Worm (Caenorhabditis elegans): Measurements from ENCODE around the gene coq-6.
A peak's percentile ranks its signal among the peaks of the same experiment; 100 is the strongest.

coq-6 gene

ce11 chrV:9343629-9344624 is 7.4 kb downstream of the coq-6 start, which contains the start of gene tos-1 (continued):
- TF ChIP-seq lin-26 (GFP tag; IDR thresholded peaks at IDR 0.05) (peak; percentile 74; the same call in 1 of the 2 replicates), B0035.1 (tag; optimal IDR thresholded peaks at IDR 0.05) (peak; percentile 91), nfya-1 (tag; optimal IDR thresholded peaks at IDR 0.05; ENCODE audit: borderline replicate concordance, insufficient read depth) (no peak), F52B5.7 (tag; optimal IDR thresholded peaks at IDR 0.05) (peak; percentile 81), F49E8.2 (tag; optimal IDR thresholded peaks at IDR 0.05; ENCODE audit: insufficient read depth) (peak; percentile 27), lag-1 (GFP tag; IDR thresholded peaks at IDR 0.05) (no peak), unc-62 (GFP tag; optimal IDR thresholded peaks at IDR 0.05) (peak; percentile 59), pbrm-1 (GFP tag; IDR thresholded peaks at IDR 0.05) (peak; percentile 98), zfh-2 (GFP tag; conservative IDR thresholded peaks at IDR 0.05) (no peak; the same call in 1 of the 2 replicates), rcor-1 (GFP tag; IDR thresholded peaks at IDR 0.05) (peak; percentile 81), aptf-3 (GFP tag; IDR thresholded peaks at IDR 0.05) (no peak), dox-1 (GFP tag; IDR thresholded peaks at IDR 0.05) (peak; percentile 95), nhr-27 (tag; optimal IDR thresholded peaks at IDR 0.05) (peak; percentile 82), Y53F4B.3 (GFP tag; IDR thresholded peaks at IDR 0.05) (peak; percentile 7; the same call in 1 of the 2 replicates), C06A6.2 (GFP tag; conservative IDR thresholded peaks at IDR 0.05) (peak; percentile 95), lsl-1 (GFP tag; optimal IDR thresholded peaks at IDR 0.05) (peak; percentile 52), cebp-1 (GFP tag; IDR thresholded peaks at IDR 0.05) (peak; percentile 91), cebp-1 (tag; optimal IDR thresholded peaks at IDR 0.05) (peak; percentile 98), rpc-1 (optimal IDR thresholded peaks at IDR 0.05) (no peak), rpc-1 (tag; optimal IDR thresholded peaks at IDR 0.05) (no peak), ztf-25 (GFP tag; IDR thresholded peaks at IDR 0.05) (0 out of 2 replicates have a peak, but pooled peaks have one; percentile 52), atf-7 (tag; optimal IDR thresholded peaks at IDR 0.05) (peak; percentile 99), T07F8.4 (tag; optimal IDR thresholded peaks at IDR 0.05) (peak; percentile 21), akir-1 (GFP tag; optimal IDR thresholded peaks at IDR 0.05) (peak; percentile 4), B0336.3 (GFP tag; IDR thresholded peaks at IDR 0.05) (peak; percentile 91), attf-6 (GFP tag; IDR thresholded peaks at IDR 0.05) (0 out of 2 replicates have a peak, but pooled peaks have one; percentile 22), nhr-80 (tag; optimal IDR thresholded peaks at IDR 0.05) (peak; percentile 94), ztf-28 (GFP tag; IDR thresholded peaks at IDR 0.05) (0 out of 2 replicates have a peak, but pooled peaks have one; percentile 60), Y53G8AR.9 (GFP tag; conservative IDR thresholded peaks at IDR 0.05) (peak; percentile 97), chd-7 (tag; optimal IDR thresholded peaks at IDR 0.05) (peak; percentile 98), ekl-4 (GFP tag; IDR thresholded peaks at IDR 0.05) (peak; percentile 97), madf-8 (GFP tag; conservative IDR thresholded peaks at IDR 0.05) (0 out of 2 replicates have a peak, but pooled peaks have one; percentile 14), lin-54 (GFP tag; optimal IDR thresholded peaks at IDR 0.05) (peak; percentile 92), hsf-1 (GFP tag; IDR thresholded peaks at IDR 0.05) (peak; percentile 73), nfyb-1 (GFP tag; IDR thresholded peaks at IDR 0.05) (peak; percentile 96), lsy-27 (tag; optimal IDR thresholded peaks at IDR 0.05; ENCODE audit: borderline replicate concordance, insufficient read depth) (no peak), F37B4.10 (GFP tag; IDR thresholded peaks at IDR 0.05) (0 out of 2 replicates have a peak, but pooled peaks have one; percentile 63), madf-10 (tag; optimal IDR thresholded peaks at IDR 0.05) (peak; percentile 96), madf-6 (GFP tag; IDR thresholded peaks at IDR 0.05) (peak; percentile 46; the same call in 1 of the 2 replicates), ceh-100 (GFP tag; IDR thresholded peaks at IDR 0.05) (peak; percentile 66), Y56A3A.18 (GFP tag; IDR thresholded peaks at IDR 0.05) (peak; percentile 16; the same call in 1 of the 2 replicates), mxl-1 (tag; optimal IDR thresholded peaks at IDR 0.05) (no peak), ceh-91 (GFP tag; IDR thresholded peaks at IDR 0.05) (peak; percentile 71), hmg-20 (GFP tag; IDR thresholded peaks at IDR 0.05) (no peak), gei-17 (GFP tag; optimal IDR thresholded peaks at IDR 0.05) (peak; percentile 89), snpc-3.4 (tag; optimal IDR thresholded peaks at IDR 0.05) (peak; percentile 48)
